Worm (Caenorhabditis elegans) whole organism, midembryonic: ENCODE data around the gene C17G1.14.
A peak's percentile ranks its signal among the peaks of the same experiment; 100 is the strongest.

Experiments
- T22C8.4 ChIP-seq: fragments of 200-800 bp; sonication (Bioruptor generic); IDR thresholded peaks from 2 replicates; pipeline ENCODE4 v1.3.6; 2022; ENCODE audit warnings: missing genetic modification characterization, missing compliant biosample characterization
- cog-1 ChIP-seq: sonication (generic microtip); optimal IDR thresholded peaks from 2 replicates; lab custom pipeline; 2016; ENCODE audit warnings: missing genetic modification characterization, missing compliant biosample characterization
- flt-1 ChIP-seq: fragments of 200-800 bp; sonication (Bioruptor generic); IDR thresholded peaks from 2 replicates; pipeline ENCODE4 v1.3.6; 2022; ENCODE audit warnings: missing genetic modification characterization, missing compliant biosample characterization
- klf-2 ChIP-seq: fragments of 200-800 bp; sonication (Bioruptor generic); conservative IDR thresholded peaks from 2 replicates; pipeline ENCODE4 v1.3.6; 2022; ENCODE audit warnings: missing genetic modification reagents, missing genetic modification characterization, missing compliant biosample characterization
- med-1 ChIP-seq: sonication (generic microtip); optimal IDR thresholded peaks from 2 replicates; lab custom pipeline; 2017; ENCODE audit warnings: missing genetic modification characterization, mild to moderate bottlenecking, missing compliant biosample characterization, antibody characterized with exemption, missing genetic modification reagents; ENCODE audit not compliant: insufficient read depth
- ref-1 ChIP-seq: fragments of 200-800 bp; sonication (Bioruptor generic); conservative IDR thresholded peaks from 2 replicates; pipeline ENCODE4 v1.3.6; 2022; ENCODE audit warnings: missing genetic modification reagents, missing genetic modification characterization, missing compliant biosample characterization
- tab-1 ChIP-seq: fragments of 200-800 bp; sonication (Bioruptor generic); IDR thresholded peaks from 2 replicates; pipeline ENCODE4 v1.3.6; 2022; ENCODE audit warnings: missing genetic modification characterization, missing compliant biosample characterization
- ztf-23 ChIP-seq: fragments of 200-800 bp; sonication (Bioruptor generic); IDR thresholded peaks from 2 replicates; pipeline ENCODE4 v1.3.6; 2022; ENCODE audit warnings: missing genetic modification reagents, missing genetic modification characterization, missing compliant biosample characterization
- ztf-29 ChIP-seq: fragments of 200-800 bp; sonication (Bioruptor generic); IDR thresholded peaks from 2 replicates; pipeline ENCODE4 v1.3.6; 2022; ENCODE audit warnings: missing genetic modification reagents, missing genetic modification characterization, missing compliant biosample characterization

C17G1.14 gene

DNA sequence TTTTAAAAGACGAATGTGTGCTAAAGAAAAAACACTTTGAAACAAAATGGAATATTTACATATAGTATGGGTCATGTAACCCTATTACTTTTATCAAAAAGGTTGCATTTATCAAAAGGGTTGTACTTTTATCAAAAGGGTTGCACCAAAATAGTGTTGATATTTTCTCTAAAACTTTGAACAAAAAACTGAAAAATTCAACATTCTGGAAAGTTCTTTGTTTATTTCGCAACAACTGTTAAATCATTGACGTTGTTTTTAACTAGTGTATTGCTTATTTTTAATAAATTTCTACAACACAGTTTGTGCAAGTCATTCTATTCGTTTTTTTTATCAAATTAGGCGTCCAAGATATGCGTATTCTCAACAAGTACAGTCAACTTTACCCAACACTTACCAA lies at the start of gene C17G1.14, which contains the start of gene C17G1.5:
Gene C17G1.14, plus strand, starts transcription at position 277 of the 400 bp plus-strand sequence.
Gene C17G1.5, plus strand, starts transcription at position 266 of the 400 bp plus-strand sequence.
- TF ChIP-seq ztf-29 (GFP tag; lab: Robert Waterston, UW) (no peak), flt-1 (GFP tag; lab: Robert Waterston, UW) (no peak)

DNA sequence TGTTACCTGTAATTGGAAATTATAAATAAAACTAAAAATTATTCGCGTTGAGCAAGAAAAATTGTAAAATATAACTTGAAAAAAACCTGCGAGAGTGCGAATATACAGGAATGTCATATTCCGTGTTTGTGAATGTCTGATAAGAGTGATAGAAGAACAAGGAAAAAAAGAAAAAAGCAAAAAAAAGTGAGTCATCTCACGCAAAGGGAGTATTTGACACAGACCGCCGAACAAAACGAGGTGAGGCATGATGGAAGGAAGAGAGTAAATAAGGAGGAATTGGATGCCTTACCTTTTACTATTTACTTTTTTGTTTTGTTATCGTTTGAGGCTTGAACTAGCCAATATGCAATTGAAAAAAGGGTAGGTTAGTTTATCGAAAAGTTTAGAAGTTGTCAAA lies 46.3 kb upstream of the C17G1.14 start, which contains the start of gene F21G4.1:
Gene F21G4.1, minus strand, starts transcription at position 6 of the 400 bp plus-strand sequence.
- TF ChIP-seq ztf-29 (GFP tag; lab: Robert Waterston, UW) (no peak), flt-1 (GFP tag; lab: Robert Waterston, UW) (no peak), T22C8.4 (GFP tag; lab: Robert Waterston, UW) (no peak), ref-1 (GFP tag; lab: Robert Waterston, UW) (no peak), med-1 (GFP tag; lab: Kevin White, UChicago) (no peak), tab-1 (GFP tag; lab: Robert Waterston, UW) (no peak), klf-2 (GFP tag; lab: Robert Waterston, UW) (no peak), ztf-23 (GFP tag; lab: Robert Waterston, UW) (no peak), cog-1 (tag; lab: Kevin White, UChicago) (no peak)

DNA sequence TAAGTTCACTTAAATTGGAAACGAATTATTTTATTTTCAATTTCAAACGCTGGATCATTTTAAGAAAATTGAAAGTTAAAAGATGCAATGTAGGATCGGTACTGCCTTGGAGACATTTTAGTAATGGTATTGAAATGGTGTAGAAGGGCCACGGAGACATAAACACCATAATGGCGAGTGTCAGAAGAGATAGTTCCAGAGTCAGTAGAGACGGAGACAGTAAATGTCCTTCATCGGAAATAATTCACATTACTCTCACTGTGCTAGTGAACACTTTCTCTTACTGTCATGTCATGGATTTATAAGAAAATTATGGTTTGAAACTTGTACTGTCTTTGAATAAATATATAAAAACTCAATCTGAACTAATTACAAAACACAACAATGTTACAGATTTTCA lies 45.5 kb upstream of the C17G1.14 start:
- TF ChIP-seq flt-1 (GFP tag; lab: Robert Waterston, UW) (no peak), klf-2 (GFP tag; lab: Robert Waterston, UW) (no peak), T22C8.4 (GFP tag; lab: Robert Waterston, UW) (no peak), ztf-29 (GFP tag; lab: Robert Waterston, UW) (no peak), med-1 (GFP tag; lab: Kevin White, UChicago) (no peak), ref-1 (GFP tag; lab: Robert Waterston, UW) (no peak)

DNA sequence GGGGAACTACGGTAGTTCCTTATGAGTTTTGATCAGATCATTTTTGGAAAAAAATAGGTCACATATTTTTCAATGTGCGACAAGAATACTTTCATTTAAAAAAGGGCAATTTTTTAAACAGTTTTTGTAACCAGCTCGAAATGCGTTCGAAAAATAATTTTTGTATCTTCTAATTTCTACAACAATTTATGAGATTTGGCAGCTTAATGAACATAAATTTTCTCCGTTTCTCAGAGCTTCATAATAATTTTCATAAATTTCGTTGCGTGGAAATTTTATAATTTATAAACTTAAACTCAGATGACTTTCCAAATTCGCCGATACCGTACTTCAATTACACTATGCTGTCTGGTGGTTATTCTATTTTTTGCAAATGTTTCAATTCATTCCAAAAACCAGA lies 43.8 kb upstream of the C17G1.14 start, which contains the start of gene F21G4.3:
Gene F21G4.3, plus strand, starts transcription at position 301 of the 400 bp plus-strand sequence.
- TF ChIP-seq tab-1 (GFP tag; lab: Robert Waterston, UW) (no peak), ztf-23 (GFP tag; lab: Robert Waterston, UW) (no peak), klf-2 (GFP tag; lab: Robert Waterston, UW) (no peak), cog-1 (tag; lab: Kevin White, UChicago) (no peak), ref-1 (GFP tag; lab: Robert Waterston, UW) (no peak), med-1 (GFP tag; lab: Kevin White, UChicago) (no peak), flt-1 (GFP tag; lab: Robert Waterston, UW) (no peak), T22C8.4 (GFP tag; lab: Robert Waterston, UW) (no peak), ztf-29 (GFP tag; lab: Robert Waterston, UW) (no peak)

DNA sequence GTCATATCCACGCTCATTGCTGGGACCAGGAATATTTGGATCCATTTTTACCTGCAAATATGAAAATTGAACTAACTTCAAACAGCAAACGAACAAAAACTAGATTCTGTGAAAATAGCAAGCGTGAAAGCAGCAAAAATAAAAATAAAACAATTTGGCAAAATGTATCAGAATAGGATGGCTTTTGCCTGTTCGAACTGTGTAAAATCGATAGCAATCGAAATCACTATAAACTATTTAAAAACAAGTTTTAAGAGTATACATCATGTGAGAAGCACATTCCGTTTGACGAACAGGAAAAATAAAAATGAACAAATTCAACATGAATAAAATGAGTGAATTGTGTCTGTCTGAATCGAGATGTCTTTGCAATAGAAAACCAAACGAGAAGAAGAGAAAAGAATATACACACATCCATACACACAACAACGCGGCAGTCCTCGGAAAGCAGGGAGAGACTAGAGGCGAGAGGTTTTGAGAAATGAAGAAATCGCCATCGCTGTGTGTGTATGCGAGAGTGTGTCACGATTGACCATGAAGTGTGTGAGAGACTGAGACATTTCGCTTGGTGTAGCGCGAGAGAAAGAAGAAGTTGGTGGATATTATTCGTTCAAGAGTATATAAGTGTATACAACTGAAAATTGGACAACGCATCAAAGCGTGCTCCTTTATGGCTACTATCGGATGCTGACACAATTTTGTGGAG lies 39.0 kb upstream of the C17G1.14 start, which contains the start of gene phf-34:
Gene phf-34, minus strand, starts transcription at position 51 of the 706 bp plus-strand sequence.
- TF ChIP-seq ref-1 (GFP tag; lab: Robert Waterston, UW) (no peak), cog-1 (tag; lab: Kevin White, UChicago) (peak; percentile 71)

DNA sequence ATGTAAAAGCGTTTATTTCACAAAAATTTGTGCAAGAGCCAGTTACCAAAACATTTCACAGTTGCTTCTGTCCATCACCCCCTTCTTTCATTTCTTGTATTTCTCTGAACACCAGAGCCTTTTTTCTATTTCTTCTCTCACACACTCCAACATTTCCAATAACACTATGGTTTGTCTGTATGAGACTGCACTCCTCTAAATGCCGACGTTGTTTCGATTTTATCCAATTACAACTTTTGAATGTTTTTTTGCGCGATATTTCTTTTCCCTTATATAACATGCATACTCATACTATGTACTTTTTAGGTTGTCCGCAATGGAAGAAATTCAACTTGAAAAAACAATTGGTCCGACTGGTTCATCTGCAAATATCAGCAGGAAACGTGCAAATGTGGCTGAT lies 32.8 kb upstream of the C17G1.14 start, which contains the start of gene F21G4.5:
Gene F21G4.5, plus strand, starts transcription at position 301 of the 400 bp plus-strand sequence.
- TF ChIP-seq ztf-23 (GFP tag; lab: Robert Waterston, UW) = no peak
- TF ChIP-seq cog-1 (tag; lab: Kevin White, UChicago) = no peak
- no peak for TF ChIP-seq T22C8.4 (GFP tag; lab: Robert Waterston, UW)
- TF ChIP-seq tab-1 (GFP tag; lab: Robert Waterston, UW) = no peak
- no peak for TF ChIP-seq klf-2 (GFP tag; lab: Robert Waterston, UW)
- TF ChIP-seq ztf-29 (GFP tag; lab: Robert Waterston, UW) = no peak
- TF ChIP-seq med-1 (GFP tag; lab: Kevin White, UChicago) = no peak
- TF ChIP-seq ref-1 (GFP tag; lab: Robert Waterston, UW) = no peak
- TF ChIP-seq flt-1 (GFP tag; lab: Robert Waterston, UW) = no peak

DNA sequence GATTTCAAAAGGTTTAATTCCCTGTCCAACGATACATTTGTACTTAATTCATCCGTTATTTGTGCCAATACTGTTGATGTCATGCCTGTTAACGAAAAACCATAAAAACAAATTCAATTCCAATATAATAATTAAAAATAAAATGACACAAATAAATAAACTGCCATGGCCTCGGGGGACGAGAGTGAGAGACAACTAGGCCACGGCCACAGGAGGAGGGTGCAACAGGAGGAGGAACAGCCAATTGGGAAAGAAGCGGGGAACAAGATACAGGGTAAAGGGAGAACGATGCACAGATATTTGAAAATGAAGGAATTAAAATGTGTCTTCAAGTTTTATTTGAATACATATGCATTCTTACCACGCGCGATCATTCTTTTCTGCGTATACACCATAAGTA lies 21.3 kb upstream of the C17G1.14 start, which contains the start of gene F21G4.6:
Gene F21G4.6, minus strand, starts transcription at position 87 of the 400 bp plus-strand sequence.
- TF ChIP-seq ztf-29 (GFP tag; lab: Robert Waterston, UW) = no peak
- no peak for TF ChIP-seq flt-1 (GFP tag; lab: Robert Waterston, UW)
- no peak for TF ChIP-seq ref-1 (GFP tag; lab: Robert Waterston, UW)
- TF ChIP-seq tab-1 (GFP tag; lab: Robert Waterston, UW) = no peak

DNA sequence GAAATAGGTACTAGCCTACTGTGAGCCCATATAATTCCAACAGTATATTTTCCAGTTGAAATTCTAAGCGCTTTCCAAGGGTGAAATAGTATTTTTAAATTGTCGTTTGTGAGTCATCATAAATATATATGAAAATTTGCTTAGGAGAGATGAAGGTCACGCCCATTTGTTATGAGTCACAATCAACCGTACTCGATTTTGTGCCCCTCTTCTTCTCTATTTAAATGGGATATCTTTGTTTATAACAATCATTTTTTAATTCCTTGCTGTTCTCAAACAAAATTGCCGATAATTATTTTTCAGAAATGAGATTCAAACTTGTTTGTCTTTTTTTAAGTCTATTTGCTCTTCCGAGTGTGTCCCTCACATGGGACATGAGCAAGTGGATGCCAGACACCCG lies 19.6 kb upstream of the C17G1.14 start, which contains the start of gene folr-1:
Gene folr-1, plus strand, starts transcription at position 301 of the 400 bp plus-strand sequence.
- TF ChIP-seq ztf-29 (GFP tag; lab: Robert Waterston, UW) (no peak), cog-1 (tag; lab: Kevin White, UChicago) (no peak), ztf-23 (GFP tag; lab: Robert Waterston, UW) (no peak), flt-1 (GFP tag; lab: Robert Waterston, UW) (no peak), ref-1 (GFP tag; lab: Robert Waterston, UW) (no peak), klf-2 (GFP tag; lab: Robert Waterston, UW) (no peak), med-1 (GFP tag; lab: Kevin White, UChicago) (no peak), T22C8.4 (GFP tag; lab: Robert Waterston, UW) (no peak), tab-1 (GFP tag; lab: Robert Waterston, UW) (no peak)

DNA sequence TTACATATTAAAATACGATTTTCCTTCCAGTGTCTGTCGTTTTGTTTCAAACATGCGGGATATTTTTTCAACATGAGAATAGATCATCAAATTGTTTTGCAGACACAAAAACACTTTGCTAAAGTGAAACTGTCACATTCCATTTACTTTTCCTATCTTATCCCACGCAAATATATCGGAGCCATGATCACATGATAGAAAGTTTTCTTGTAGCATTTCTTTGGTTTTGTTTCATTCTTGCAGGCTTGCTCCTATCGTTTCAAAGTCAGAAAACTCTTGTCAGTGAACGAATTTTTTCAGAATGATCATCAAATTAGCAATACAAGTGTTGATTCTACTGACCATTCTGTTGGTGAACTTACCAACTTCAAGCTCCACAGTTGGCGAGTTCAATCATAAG lies 17.4 kb upstream of the C17G1.14 start, which contains the start of gene C17G1.2:
Gene C17G1.2, plus strand, starts transcription at position 301 of the 400 bp plus-strand sequence.
- TF ChIP-seq flt-1 (GFP tag; lab: Robert Waterston, UW) (no peak), ref-1 (GFP tag; lab: Robert Waterston, UW) (no peak), ztf-23 (GFP tag; lab: Robert Waterston, UW) (no peak), cog-1 (tag; lab: Kevin White, UChicago) (no peak), ztf-29 (GFP tag; lab: Robert Waterston, UW) (no peak), med-1 (GFP tag; lab: Kevin White, UChicago) (no peak), tab-1 (GFP tag; lab: Robert Waterston, UW) (no peak), T22C8.4 (GFP tag; lab: Robert Waterston, UW) (no peak), klf-2 (GFP tag; lab: Robert Waterston, UW) (no peak)
